Fruit fly (Drosophila melanogaster) whole organism, prepupa: Measurements from ENCODE around the gene mRpS30.

Experiments
- Blimp-1 ChIP-seq: fragments of 200-800 bp; sonication (Bioruptor generic); optimal IDR thresholded peaks from 3 replicates; lab custom pipeline; 2017; ENCODE audit warnings: missing biosample characterization, missing genetic modification characterization, mild to moderate bottlenecking, moderate library complexity, missing genetic modification reagents
- CG10631 ChIP-seq: fragments of 200-800 bp; sonication (Bioruptor generic); optimal IDR thresholded peaks from 2 replicates; lab custom pipeline; 2016; ENCODE audit warnings: missing biosample characterization, missing genetic modification characterization
- CG10669 ChIP-seq: fragments of 200-800 bp; sonication (Bioruptor generic); optimal IDR thresholded peaks from 3 replicates; lab custom pipeline; 2018; ENCODE audit warnings: missing biosample characterization, mild to moderate bottlenecking, missing genetic modification characterization, moderate library complexity
- CG11294 ChIP-seq: fragments of 200-800 bp; sonication (Bioruptor generic); IDR thresholded peaks from 2 replicates; pipeline ENCODE4 v1.3.6; 2022; ENCODE audit warnings: missing biosample characterization, missing genetic modification characterization
- CG11762 ChIP-seq: fragments of 200-800 bp; sonication (Bioruptor generic); optimal IDR thresholded peaks from 3 replicates; lab custom pipeline; 2016; ENCODE audit warnings: missing biosample characterization, missing genetic modification characterization; ENCODE audit not compliant: insufficient read depth
- CG11902 ChIP-seq: fragments of 200-800 bp; sonication (Bioruptor generic); optimal IDR thresholded peaks from 3 replicates; lab custom pipeline; 2016; ENCODE audit warnings: missing biosample characterization, missing genetic modification characterization
- CG15336 ChIP-seq: fragments of 200-800 bp; sonication (Bioruptor generic); IDR thresholded peaks from 2 replicates; pipeline ENCODE4 v1.3.6; 2022; ENCODE audit warnings: missing biosample characterization, missing genetic modification characterization
- CG16779 ChIP-seq: fragments of 200-800 bp; sonication (Bioruptor generic); optimal IDR thresholded peaks from 3 replicates; lab custom pipeline; 2017; ENCODE audit warnings: missing biosample characterization, mild to moderate bottlenecking, missing genetic modification characterization
- CG3032 ChIP-seq: fragments of 200-800 bp; optimal IDR thresholded peaks from 2 replicates; lab custom pipeline; 2019; ENCODE audit warnings: missing biosample characterization, mild to moderate bottlenecking, missing genetic modification characterization, moderate library complexity
- CG31627 ChIP-seq: fragments of 200-800 bp; sonication (Bioruptor generic); optimal IDR thresholded peaks from 3 replicates; lab custom pipeline; 2016; ENCODE audit warnings: missing biosample characterization, missing genetic modification characterization
- CG34406 ChIP-seq: fragments of 200-800 bp; sonication (Bioruptor generic); optimal IDR thresholded peaks from 3 replicates; lab custom pipeline; 2016; ENCODE audit warnings: missing biosample characterization, missing genetic modification characterization
- CG3919 ChIP-seq: fragments of 200-800 bp; sonication (Bioruptor generic); optimal IDR thresholded peaks from 3 replicates; lab custom pipeline; 2016; ENCODE audit warnings: missing biosample characterization, missing genetic modification characterization
- CG6163 ChIP-seq: fragments of 200-800 bp; sonication (Bioruptor generic); IDR thresholded peaks from 3 replicates; pipeline ENCODE4 v1.3.6; 2022; ENCODE audit warnings: missing biosample characterization, missing genetic modification characterization
- CG6276 ChIP-seq: fragments of 200-800 bp; sonication (Bioruptor generic); optimal IDR thresholded peaks from 2 replicates; lab custom pipeline; 2017; ENCODE audit warnings: missing biosample characterization, mild to moderate bottlenecking, missing genetic modification characterization
- CG6792 ChIP-seq: fragments of 200-800 bp; sonication (Bioruptor generic); optimal IDR thresholded peaks from 3 replicates; lab custom pipeline; 2016; ENCODE audit warnings: missing biosample characterization, missing genetic modification characterization
- CG6808 ChIP-seq: fragments of 200-800 bp; sonication (Bioruptor generic); optimal IDR thresholded peaks from 3 replicates; lab custom pipeline; 2017; ENCODE audit warnings: missing biosample characterization, missing genetic modification characterization, mild to moderate bottlenecking, moderate library complexity, missing genetic modification reagents
- CG6854 ChIP-seq: fragments of 200-800 bp; sonication (Bioruptor generic); optimal IDR thresholded peaks from 2 replicates; lab custom pipeline; 2017; ENCODE audit warnings: missing biosample characterization, mild to moderate bottlenecking, missing genetic modification characterization
- CG8119 ChIP-seq: fragments of 200-800 bp; sonication (Bioruptor generic); IDR thresholded peaks from 3 replicates; pipeline ENCODE4 v1.3.6; 2022; ENCODE audit warnings: missing biosample characterization, missing genetic modification characterization
- CG8632 ChIP-seq: fragments of 200-800 bp; sonication (Bioruptor generic); optimal IDR thresholded peaks from 3 replicates; lab custom pipeline; 2016; ENCODE audit warnings: missing biosample characterization, missing genetic modification characterization
- CG9139 ChIP-seq: fragments of 200-800 bp; sonication (Bioruptor generic); optimal IDR thresholded peaks from 3 replicates; lab custom pipeline; 2017; ENCODE audit warnings: missing biosample characterization, mild to moderate bottlenecking, missing genetic modification characterization
- Eip75B ChIP-seq: fragments of 200-800 bp; sonication (Bioruptor generic); optimal IDR thresholded peaks from 3 replicates; lab custom pipeline; 2016; ENCODE audit warnings: missing biosample characterization, missing genetic modification characterization
- Eip78C ChIP-seq: fragments of 200-800 bp; sonication (Bioruptor generic); peaks from one replicate; lab custom pipeline; 2016; ENCODE audit warnings: missing biosample characterization, missing genetic modification characterization
- Eip93F ChIP-seq: fragments of 200-800 bp; sonication (Bioruptor generic); optimal IDR thresholded peaks from 2 replicates; lab custom pipeline; 2016; ENCODE audit warnings: missing biosample characterization, mild to moderate bottlenecking, missing genetic modification characterization
- Hr38 ChIP-seq: sonication (Bioruptor generic); optimal IDR thresholded peaks from 2 replicates; lab custom pipeline; 2016; ENCODE audit warnings: missing biosample characterization, missing genetic modification characterization
- Hr39 ChIP-seq: fragments of 200-800 bp; sonication (Bioruptor generic); optimal IDR thresholded peaks from 2 replicates; lab custom pipeline; 2016; ENCODE audit warnings: missing biosample characterization, missing genetic modification characterization
- Lpt ChIP-seq: fragments of 200-800 bp; sonication (Bioruptor generic); optimal IDR thresholded peaks from 3 replicates; lab custom pipeline; 2016; ENCODE audit warnings: missing biosample characterization, missing genetic modification characterization
- Met ChIP-seq: fragments of 200-800 bp; sonication (Bioruptor generic); optimal IDR thresholded peaks from 3 replicates; lab custom pipeline; 2016; ENCODE audit warnings: missing biosample characterization, missing genetic modification characterization
- OdsH ChIP-seq: fragments of 200-800 bp; sonication (Bioruptor generic); optimal IDR thresholded peaks from 3 replicates; lab custom pipeline; 2016; ENCODE audit warnings: missing biosample characterization, missing genetic modification characterization
- Smox ChIP-seq: fragments of 200-800 bp; sonication (Bioruptor generic); optimal IDR thresholded peaks from 3 replicates; lab custom pipeline; 2016; ENCODE audit warnings: missing biosample characterization, missing genetic modification characterization
- Sox102F ChIP-seq: fragments of 200-800 bp; sonication (Bioruptor generic); optimal IDR thresholded peaks from 2 replicates; lab custom pipeline; 2016; ENCODE audit warnings: missing biosample characterization, mild to moderate bottlenecking, missing genetic modification characterization
- Sox14 ChIP-seq: fragments of 200-800 bp; sonication (Bioruptor generic); optimal IDR thresholded peaks from 3 replicates; lab custom pipeline; 2016; ENCODE audit warnings: missing biosample characterization, missing genetic modification characterization
- Sox15 ChIP-seq: fragments of 200-800 bp; sonication (Bioruptor generic); optimal IDR thresholded peaks from 3 replicates; lab custom pipeline; 2016; ENCODE audit warnings: missing biosample characterization, missing genetic modification characterization
- achi ChIP-seq: fragments of 200-800 bp; sonication (Bioruptor generic); optimal IDR thresholded peaks from 3 replicates; lab custom pipeline; 2016; ENCODE audit warnings: missing biosample characterization, missing genetic modification characterization
- acj6 ChIP-seq: fragments of 200-800 bp; sonication (Bioruptor generic); optimal IDR thresholded peaks from 3 replicates; lab custom pipeline; 2016; ENCODE audit warnings: missing biosample characterization, missing genetic modification characterization
- cyc ChIP-seq: fragments of 200-800 bp; sonication (Bioruptor generic); optimal IDR thresholded peaks from 3 replicates; lab custom pipeline; 2016; ENCODE audit warnings: missing biosample characterization, missing genetic modification characterization
- dac ChIP-seq: fragments of 200-800 bp; sonication (Bioruptor generic); optimal IDR thresholded peaks from 2 replicates; lab custom pipeline; 2017; ENCODE audit warnings: missing biosample characterization, mild to moderate bottlenecking, missing genetic modification characterization
- dsx ChIP-seq: fragments of 200-800 bp; optimal IDR thresholded peaks from 3 replicates; lab custom pipeline; 2019; ENCODE audit warnings: missing biosample characterization, mild to moderate bottlenecking, missing genetic modification characterization, moderate library complexity; ENCODE audit not compliant: poor library complexity, severe bottlenecking
- eg ChIP-seq: fragments of 200-800 bp; sonication (Bioruptor generic); IDR thresholded peaks from 3 replicates; pipeline ENCODE4 v1.3.6; 2022; ENCODE audit warnings: missing biosample characterization, missing genetic modification characterization
- esn ChIP-seq: fragments of 200-800 bp; sonication (Bioruptor generic); optimal IDR thresholded peaks from 2 replicates; lab custom pipeline; 2016; ENCODE audit warnings: missing biosample characterization, mild to moderate bottlenecking, missing genetic modification characterization, moderate library complexity
- fd59A ChIP-seq: fragments of 200-800 bp; sonication (Bioruptor generic); optimal IDR thresholded peaks from 2 replicates; lab custom pipeline; 2017; ENCODE audit warnings: missing biosample characterization, mild to moderate bottlenecking, missing genetic modification characterization, missing genetic modification reagents
- fd85E ChIP-seq: fragments of 200-800 bp; sonication (Bioruptor generic); optimal IDR thresholded peaks from 3 replicates; lab custom pipeline; 2016; ENCODE audit warnings: missing biosample characterization, missing genetic modification characterization
- fkh ChIP-seq: fragments of 200-800 bp; sonication (Bioruptor generic); optimal IDR thresholded peaks from 3 replicates; lab custom pipeline; 2017; ENCODE audit warnings: missing biosample characterization, mild to moderate bottlenecking, missing genetic modification characterization, moderate library complexity
- lz ChIP-seq: fragments of 200-800 bp; sonication (Bioruptor generic); optimal IDR thresholded peaks from 3 replicates; lab custom pipeline; 2016; ENCODE audit warnings: missing biosample characterization, missing genetic modification characterization
- pdm3 ChIP-seq: fragments of 200-800 bp; sonication (Bioruptor generic); optimal IDR thresholded peaks from 3 replicates; lab custom pipeline; 2016; ENCODE audit warnings: missing biosample characterization, missing genetic modification characterization
- spab ChIP-seq: fragments of 200-800 bp; sonication (Bioruptor generic); optimal IDR thresholded peaks from 2 replicates; lab custom pipeline; 2017; ENCODE audit warnings: missing biosample characterization, mild to moderate bottlenecking, missing genetic modification characterization, missing genetic modification reagents
- ss ChIP-seq, 2 experiments: fragments of 200-800 bp; sonication (Bioruptor generic); optimal IDR thresholded peaks; 2 replicates in 1 of 2; 3 replicates in 1 of 2; lab custom pipeline; 2017 to 2018; ENCODE audit warnings: mild to moderate bottlenecking in 2 of 2, missing biosample characterization in 2 of 2, missing genetic modification characterization in 2 of 2, moderate library complexity in 1 of 2
- svp ChIP-seq: fragments of 200-800 bp; sonication (Bioruptor generic); peaks from one replicate; lab custom pipeline; 2016; ENCODE audit warnings: missing biosample characterization, missing genetic modification characterization

mRpS30 gene

DNA sequence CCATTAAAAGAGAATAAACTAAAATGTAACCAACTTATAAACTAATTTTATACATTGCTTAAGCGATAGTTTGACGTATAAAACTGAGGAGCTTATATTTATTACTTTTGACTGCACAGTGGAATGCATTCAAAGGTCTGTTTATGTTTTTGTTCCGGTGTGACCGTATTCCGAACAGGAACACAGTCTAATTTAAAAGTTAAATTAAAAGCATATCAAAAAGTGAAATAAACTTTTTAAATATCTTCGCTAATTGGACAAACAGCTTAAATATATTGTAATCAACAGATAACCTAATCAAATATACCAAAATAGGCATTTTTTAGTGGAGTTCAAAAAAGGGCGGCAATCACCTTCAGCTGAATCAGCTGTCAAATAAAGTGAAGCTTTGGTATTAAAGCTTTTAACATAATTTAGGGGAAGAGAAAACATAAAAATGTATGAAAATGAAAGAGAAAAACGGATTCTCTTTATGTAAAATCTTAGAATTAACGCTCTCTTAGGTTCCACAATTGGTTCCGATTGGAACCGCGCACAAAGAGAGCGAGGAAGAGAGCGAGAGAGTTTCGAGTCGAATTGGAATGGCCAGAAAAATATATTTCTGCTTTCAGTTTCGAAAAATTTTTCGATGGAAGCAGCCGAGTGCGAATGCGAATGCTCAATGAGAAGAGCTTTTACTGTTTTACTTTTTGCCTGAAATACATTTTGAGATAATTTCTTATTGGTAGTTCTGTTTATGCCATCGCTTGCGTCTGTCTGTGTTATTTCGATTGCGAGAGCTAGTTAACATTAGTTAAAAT lies 18.1 kb downstream of the mRpS30 start, which contains the start of the genes PGRP-LE and sd:
Gene PGRP-LE (minus strand): TSS at position 117 of the 800 bp plus-strand sequence.
Gene sd (plus strand): TSS at position 607 of the 800 bp plus-strand sequence.
- TF ChIP-seq acj6 (no peak), CG16779 (tag; lab: Kevin White, UChicago) (no peak), OdsH (peak; percentile 11), CG6854 (GFP tag; lab: Kevin White, UChicago) (peak; percentile 56), Eip78C (GFP tag; lab: Kevin White, UChicago) (peak; percentile 71), svp (peak; percentile 53), Sox102F (GFP tag; lab: Kevin White, UChicago) (peak; percentile 40), CG8119 (GFP tag; lab: Robert Waterston, UW) (0 out of 3 replicates have a peak, but pooled peaks have one; percentile 14), CG6163 (GFP tag; lab: Robert Waterston, UW) (peak; percentile 29; the same call in 1 of the 3 replicates), CG6808 (no peak), Sox15 (no peak), CG9139 (peak; percentile 34), eg (no peak), achi (GFP tag; lab: Kevin White, UChicago) (peak; percentile 34), Smox (GFP tag; lab: Kevin White, UChicago) (peak; percentile 13), fd85E (GFP tag; lab: Kevin White, UChicago) (no peak), CG6276 (peak; percentile 30), Blimp-1 (GFP tag; lab: Kevin White, UChicago) (peak; percentile 22), CG15336 (GFP tag; lab: Robert Waterston, UW) (peak; percentile 29; the same call in 1 of the 2 replicates), spab (GFP tag; lab: Kevin White, UChicago) (no peak), CG11762 (no peak)

DNA sequence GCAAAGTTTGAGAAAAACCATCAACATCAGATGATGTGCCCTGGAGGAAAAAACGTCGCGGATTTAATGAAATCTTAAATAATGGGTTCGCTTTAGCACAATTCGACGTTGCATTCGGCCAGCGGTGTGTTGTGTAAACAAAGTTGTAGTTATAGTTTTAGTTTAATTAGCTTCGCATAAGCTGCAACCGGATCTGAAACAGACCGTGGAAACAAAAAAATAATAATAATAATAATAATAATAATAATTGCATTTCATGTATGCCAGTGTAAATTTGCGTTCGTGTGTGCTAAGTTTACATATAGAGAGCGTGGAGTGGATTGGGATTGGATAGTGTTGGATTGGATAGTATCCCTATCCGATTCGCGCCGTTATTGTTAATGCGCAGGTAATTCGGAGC lies 18.9 kb downstream of the mRpS30 start:
- TF ChIP-seq acj6, result no peak
- no peak for TF ChIP-seq Met (GFP tag; lab: Kevin White, UChicago)
- TF ChIP-seq Smox (GFP tag; lab: Kevin White, UChicago), result no peak
- TF ChIP-seq Hr38, result no peak
- TF ChIP-seq CG10631 (GFP tag; lab: Kevin White, UChicago), result peak; percentile 36
- no peak for TF ChIP-seq CG31627 (GFP tag; lab: Kevin White, UChicago)
- peak; percentile 26 for TF ChIP-seq CG8632 (GFP tag; lab: Kevin White, UChicago)
- no peak for TF ChIP-seq Eip75B
- TF ChIP-seq spab (GFP tag; lab: Kevin White, UChicago), result no peak
- TF ChIP-seq fkh, result no peak
- TF ChIP-seq CG11902 (GFP tag; lab: Kevin White, UChicago), result no peak
- no peak for TF ChIP-seq ss (GFP tag; optimal IDR thresholded peaks at IDR 0.05; lab: Kevin White, UChicago)
- TF ChIP-seq dac (GFP tag; lab: Kevin White, UChicago), result no peak
- peak; percentile 23 for TF ChIP-seq pdm3
- peak; percentile 13 for TF ChIP-seq CG6276
- peak; percentile 21 for TF ChIP-seq CG3919 (GFP tag; lab: Kevin White, UChicago)
- TF ChIP-seq eg, result peak; percentile 34; the same call in 2 of the 3 replicates
- TF ChIP-seq esn, result no peak
- peak; percentile 21 for TF ChIP-seq CG34406 (GFP tag; lab: Kevin White, UChicago)
- no peak for TF ChIP-seq dsx (GFP tag; lab: Kevin White, UChicago)
- 0 out of 3 replicates have a peak, but pooled peaks have one; percentile 38 for TF ChIP-seq CG8119 (GFP tag; lab: Robert Waterston, UW)
- TF ChIP-seq CG10669 (GFP tag; lab: Kevin White, UChicago), result peak; percentile 24
- no peak for TF ChIP-seq Sox14 (GFP tag; lab: Kevin White, UChicago)
- TF ChIP-seq CG11294 (GFP tag; lab: Robert Waterston, UW), result no peak
- peak; percentile 1 for TF ChIP-seq lz (GFP tag; lab: Kevin White, UChicago)
- no peak for TF ChIP-seq Hr39 (GFP tag; lab: Kevin White, UChicago)
- peak; percentile 57 for TF ChIP-seq svp
- TF ChIP-seq fd85E (GFP tag; lab: Kevin White, UChicago), result no peak
- TF ChIP-seq fd59A, result no peak
- no peak for TF ChIP-seq CG11762
- TF ChIP-seq CG9139, result no peak
- TF ChIP-seq CG3032, result no peak
- TF ChIP-seq Eip93F (GFP tag; lab: Kevin White, UChicago), result no peak
- no peak for TF ChIP-seq cyc (GFP tag; lab: Kevin White, UChicago)
- TF ChIP-seq CG6854 (GFP tag; lab: Kevin White, UChicago), result no peak
- no peak for TF ChIP-seq CG6792 (GFP tag; lab: Kevin White, UChicago)
- no peak for TF ChIP-seq Lpt (GFP tag; lab: Kevin White, UChicago)
- TF ChIP-seq achi (GFP tag; lab: Kevin White, UChicago), result peak; percentile 23
- no peak for TF ChIP-seq Sox15
